Fruit fly (Drosophila melanogaster): ENCODE data around the gene CG3909.

The CG3909 gene

dm6 chr3R:10042664-10043372, at the start of gene CG3909, which contains the start of gene Mical:
TSS of gene CG3909 (plus strand) at chr3R:10043270.
TSS of gene Mical (minus strand) at chr3R:10042895.
- TF ChIP-seq usp (GFP tag; optimal IDR thresholded peaks at IDR 0.05) (no peak), EcR (GFP tag; optimal IDR thresholded peaks at IDR 0.05) (no peak), CG8478 (optimal IDR thresholded peaks at IDR 0.05) (no peak), psq (optimal IDR thresholded peaks at IDR 0.05) (no peak), pan (optimal IDR thresholded peaks at IDR 0.05) (no peak), Dll (optimal IDR thresholded peaks at IDR 0.05) (no peak)

- TF ChIP-seq pan (optimal IDR thresholded peaks at IDR 0.05) = no peak
- no peak for TF ChIP-seq usp (GFP tag; optimal IDR thresholded peaks at IDR 0.05)
- TF ChIP-seq psq (optimal IDR thresholded peaks at IDR 0.05) = no peak
- TF ChIP-seq CG8478 (optimal IDR thresholded peaks at IDR 0.05) = no peak
- no peak for TF ChIP-seq EcR (GFP tag; optimal IDR thresholded peaks at IDR 0.05)
- no peak for TF ChIP-seq Dll (optimal IDR thresholded peaks at IDR 0.05)
Measured at dm6 chr3R:9996689-9997213, 46.3 kb upstream of the CG3909 start, which contains the start of the genes Gr85a and Spn85F. TSS of gene Gr85a (minus strand) at chr3R:9996789. TSS of gene Spn85F (plus strand) at chr3R:9997163.

- TF ChIP-seq EcR (GFP tag; optimal IDR thresholded peaks at IDR 0.05) (no peak), Dll (optimal IDR thresholded peaks at IDR 0.05) (no peak), usp (GFP tag; optimal IDR thresholded peaks at IDR 0.05) (no peak), CG8478 (optimal IDR thresholded peaks at IDR 0.05) (no peak), psq (optimal IDR thresholded peaks at IDR 0.05) (no peak), pan (optimal IDR thresholded peaks at IDR 0.05) (no peak)
Measured at dm6 chr3R:10001174-10001789, 41.8 kb upstream of the CG3909 start, which contains the start of gene CG5359. TSS of gene CG5359 (minus strand) at chr3R:10001276.

- no peak for TF ChIP-seq CG8478 (optimal IDR thresholded peaks at IDR 0.05)
- TF ChIP-seq usp (GFP tag; optimal IDR thresholded peaks at IDR 0.05) = no peak
- no peak for TF ChIP-seq Dll (optimal IDR thresholded peaks at IDR 0.05)
- TF ChIP-seq EcR (GFP tag; optimal IDR thresholded peaks at IDR 0.05) = no peak
- no peak for TF ChIP-seq pan (optimal IDR thresholded peaks at IDR 0.05)
Measured at dm6 chr3R:10024032-10024712, 18.9 kb upstream of the CG3909 start.

dm6 chr3R:10025050-10025449, 18.0 kb upstream of the CG3909 start, which contains the start of gene CG31407:
TSS of gene CG31407 (minus strand) at chr3R:10025150.
- no peak for TF ChIP-seq EcR (GFP tag; optimal IDR thresholded peaks at IDR 0.05)
- no peak for TF ChIP-seq usp (GFP tag; optimal IDR thresholded peaks at IDR 0.05)
- no peak for TF ChIP-seq psq (optimal IDR thresholded peaks at IDR 0.05)
- TF ChIP-seq CG8478 (optimal IDR thresholded peaks at IDR 0.05) = no peak
- no peak for TF ChIP-seq Dll (optimal IDR thresholded peaks at IDR 0.05)
- no peak for TF ChIP-seq pan (optimal IDR thresholded peaks at IDR 0.05)

dm6 chr3R:10028378-10028777, 14.7 kb upstream of the CG3909 start:
- TF ChIP-seq usp (GFP tag; optimal IDR thresholded peaks at IDR 0.05) (no peak), psq (optimal IDR thresholded peaks at IDR 0.05) (no peak), Dll (optimal IDR thresholded peaks at IDR 0.05) (no peak), pan (optimal IDR thresholded peaks at IDR 0.05) (no peak), CG8478 (optimal IDR thresholded peaks at IDR 0.05) (no peak), EcR (GFP tag; optimal IDR thresholded peaks at IDR 0.05) (no peak)

- TF ChIP-seq psq (optimal IDR thresholded peaks at IDR 0.05) (no peak), usp (GFP tag; optimal IDR thresholded peaks at IDR 0.05) (no peak), CG8478 (optimal IDR thresholded peaks at IDR 0.05) (no peak), pan (optimal IDR thresholded peaks at IDR 0.05) (no peak), Dll (optimal IDR thresholded peaks at IDR 0.05) (no peak), EcR (GFP tag; optimal IDR thresholded peaks at IDR 0.05) (no peak)
Measured at dm6 chr3R:10031480-10031879, 11.6 kb upstream of the CG3909 start.

- no peak for TF ChIP-seq Dll (optimal IDR thresholded peaks at IDR 0.05)
- no peak for TF ChIP-seq usp (GFP tag; optimal IDR thresholded peaks at IDR 0.05)
- no peak for TF ChIP-seq EcR (GFP tag; optimal IDR thresholded peaks at IDR 0.05)
- no peak for TF ChIP-seq pan (optimal IDR thresholded peaks at IDR 0.05)
- no peak for TF ChIP-seq psq (optimal IDR thresholded peaks at IDR 0.05)
- no peak for TF ChIP-seq CG8478 (optimal IDR thresholded peaks at IDR 0.05)
Measured at dm6 chr3R:10032951-10033720, 9.9 kb upstream of the CG3909 start.

- TF ChIP-seq Dll (optimal IDR thresholded peaks at IDR 0.05) = no peak
- no peak for TF ChIP-seq EcR (GFP tag; optimal IDR thresholded peaks at IDR 0.05)
- no peak for TF ChIP-seq usp (GFP tag; optimal IDR thresholded peaks at IDR 0.05)
Measured at dm6 chr3R:10034995-10035446, 8.0 kb upstream of the CG3909 start.

- TF ChIP-seq Dll (optimal IDR thresholded peaks at IDR 0.05) = no peak
- no peak for TF ChIP-seq psq (optimal IDR thresholded peaks at IDR 0.05)
- TF ChIP-seq CG8478 (optimal IDR thresholded peaks at IDR 0.05) = no peak
- TF ChIP-seq pan (optimal IDR thresholded peaks at IDR 0.05) = no peak
- no peak for TF ChIP-seq EcR (GFP tag; optimal IDR thresholded peaks at IDR 0.05)
- TF ChIP-seq usp (GFP tag; optimal IDR thresholded peaks at IDR 0.05) = no peak
Measured at dm6 chr3R:10035765-10036164, 7.3 kb upstream of the CG3909 start.

- no peak for TF ChIP-seq EcR (GFP tag; optimal IDR thresholded peaks at IDR 0.05)
- no peak for TF ChIP-seq pan (optimal IDR thresholded peaks at IDR 0.05)
- no peak for TF ChIP-seq CG8478 (optimal IDR thresholded peaks at IDR 0.05)
- TF ChIP-seq usp (GFP tag; optimal IDR thresholded peaks at IDR 0.05) = no peak
- TF ChIP-seq Dll (optimal IDR thresholded peaks at IDR 0.05) = no peak
- TF ChIP-seq psq (optimal IDR thresholded peaks at IDR 0.05) = no peak
Measured at dm6 chr3R:10039188-10039587, 3.9 kb upstream of the CG3909 start.
